Fruit fly (Drosophila melanogaster): Measurements from ENCODE around the gene CG14013.

CG14013 gene

dm6 chr2L:5553750-5554149 is at the start of gene CG14013, which contains the start of gene CG14017:
Gene CG14013 (minus strand): TSS chr2L:5553850.
Gene CG14017 (plus strand): TSS chr2L:5553897.
- no peak for TF ChIP-seq CG10348 (GFP tag; IDR thresholded peaks at IDR 0.05)
- TF ChIP-seq CG14655 (GFP tag; optimal IDR thresholded peaks at IDR 0.05): no peak
- no peak for TF ChIP-seq CG15710 (tag; optimal IDR thresholded peaks at IDR 0.05)
- TF ChIP-seq CG17806 (tag; optimal IDR thresholded peaks at IDR 0.05): no peak
- TF ChIP-seq CG12605 (GFP tag; IDR thresholded peaks at IDR 0.05): no peak
- no peak for TF ChIP-seq CG8159 (tag; optimal IDR thresholded peaks at IDR 0.05)
- no peak for TF ChIP-seq CG4496 (GFP tag; IDR thresholded peaks at IDR 0.05)
- TF ChIP-seq Pif1A (GFP tag; optimal IDR thresholded peaks at IDR 0.05): no peak
- no peak for TF ChIP-seq CG13204 (GFP tag; optimal IDR thresholded peaks at IDR 0.05)
- no peak for TF ChIP-seq Pif1B (GFP tag; optimal IDR thresholded peaks at IDR 0.05)

dm6 chr2L:5596533-5596932 is 42.9 kb upstream of the CG14013 start, which contains the start of gene CG18266:
Gene CG18266 (plus strand): TSS chr2L:5596833.
- TF ChIP-seq CG10348 (GFP tag; IDR thresholded peaks at IDR 0.05): no peak
- TF ChIP-seq Ets98B (GFP tag; IDR thresholded peaks at IDR 0.05): no peak
- no peak for TF ChIP-seq Pif1A (GFP tag; optimal IDR thresholded peaks at IDR 0.05)
- TF ChIP-seq CG14655 (GFP tag; optimal IDR thresholded peaks at IDR 0.05): no peak
- no peak for TF ChIP-seq CG32121 (GFP tag; IDR thresholded peaks at IDR 0.05)
- no peak for TF ChIP-seq CG17806 (tag; optimal IDR thresholded peaks at IDR 0.05)
- no peak for TF ChIP-seq CG9948 (tag; optimal IDR thresholded peaks at IDR 0.05)
- no peak for TF ChIP-seq CG4496 (GFP tag; IDR thresholded peaks at IDR 0.05)
- TF ChIP-seq Pif1B (GFP tag; optimal IDR thresholded peaks at IDR 0.05): no peak
- no peak for TF ChIP-seq rn (GFP tag; IDR thresholded peaks at IDR 0.05)

DNA sequence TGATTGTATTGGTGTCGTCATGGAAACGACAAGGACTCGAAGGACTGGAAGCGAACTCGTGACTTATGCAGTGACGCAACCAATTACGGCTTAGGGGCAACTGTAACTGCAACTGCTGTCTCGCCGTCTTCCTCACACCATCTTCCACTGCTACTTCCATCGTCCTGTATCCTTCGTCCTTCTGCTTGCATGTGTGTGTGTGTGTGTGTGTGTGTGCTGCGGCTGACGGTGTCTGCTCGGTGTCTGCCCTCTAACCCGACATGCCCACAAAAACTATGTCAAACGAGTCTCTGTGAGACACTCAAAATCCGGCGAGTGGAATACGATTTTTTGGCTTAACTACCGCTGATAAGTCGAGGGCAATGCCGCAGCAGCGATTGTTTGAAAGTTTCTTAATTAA is 40.2 kb upstream of the CG14013 start:
- TF ChIP-seq CG4496 (GFP tag; IDR thresholded peaks at IDR 0.05) (no peak), Ets98B (GFP tag; IDR thresholded peaks at IDR 0.05) (no peak)

DNA sequence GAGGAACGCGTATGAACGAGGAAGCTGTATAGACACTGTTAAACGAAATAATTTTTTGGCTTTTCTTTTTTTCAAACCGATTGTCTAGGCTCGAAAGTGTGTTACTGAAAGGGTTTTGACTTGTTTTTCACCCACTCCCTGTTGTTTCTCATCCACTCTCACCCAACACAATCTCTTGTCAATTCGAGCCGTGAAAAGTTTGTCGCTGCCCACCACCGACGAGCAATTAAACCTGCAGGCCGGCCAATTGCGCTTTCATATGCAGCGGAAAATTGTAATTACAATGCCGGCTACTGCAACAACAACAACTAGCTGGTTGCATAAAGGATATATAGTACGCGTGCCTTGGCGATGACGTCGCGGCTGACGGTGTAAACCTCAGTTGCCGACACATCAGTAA is 34.7 kb upstream of the CG14013 start, which contains the start of gene CG7251:
TSS of gene CG7251 (minus strand) at position 101 of the 400 bp plus-strand sequence.
- no peak for TF ChIP-seq rn (GFP tag; IDR thresholded peaks at IDR 0.05)
- no peak for TF ChIP-seq EcR (GFP tag; optimal IDR thresholded peaks at IDR 0.05)
- no peak for TF ChIP-seq Ets98B (GFP tag; IDR thresholded peaks at IDR 0.05)
- TF ChIP-seq CG32121 (GFP tag; IDR thresholded peaks at IDR 0.05): no peak
- TF ChIP-seq Pif1B (GFP tag; optimal IDR thresholded peaks at IDR 0.05): no peak
- TF ChIP-seq CG17806 (tag; optimal IDR thresholded peaks at IDR 0.05): no peak
- no peak for TF ChIP-seq CG14655 (GFP tag; optimal IDR thresholded peaks at IDR 0.05)
- TF ChIP-seq CG10348 (GFP tag; IDR thresholded peaks at IDR 0.05): no peak
- no peak for TF ChIP-seq CG12605 (GFP tag; IDR thresholded peaks at IDR 0.05)
- no peak for TF ChIP-seq Pif1A (GFP tag; optimal IDR thresholded peaks at IDR 0.05)

- TF ChIP-seq Pif1A (GFP tag; optimal IDR thresholded peaks at IDR 0.05) (no peak), CG14655 (GFP tag; optimal IDR thresholded peaks at IDR 0.05) (no peak), Ets98B (GFP tag; IDR thresholded peaks at IDR 0.05) (no peak), Snoo (tag; optimal IDR thresholded peaks at IDR 0.05) (no peak), CG9948 (tag; optimal IDR thresholded peaks at IDR 0.05) (no peak), CG17806 (tag; optimal IDR thresholded peaks at IDR 0.05) (no peak), CG34367 (tag; optimal IDR thresholded peaks at IDR 0.05) (no peak), EcR (GFP tag; optimal IDR thresholded peaks at IDR 0.05) (no peak), rn (GFP tag; IDR thresholded peaks at IDR 0.05) (no peak), CG10348 (GFP tag; IDR thresholded peaks at IDR 0.05) (no peak), CG32121 (GFP tag; IDR thresholded peaks at IDR 0.05) (no peak), fd96Ca (GFP tag; IDR thresholded peaks at IDR 0.05) (no peak), CG4496 (GFP tag; IDR thresholded peaks at IDR 0.05) (no peak), CG13204 (GFP tag; optimal IDR thresholded peaks at IDR 0.05) (no peak), CG12605 (GFP tag; IDR thresholded peaks at IDR 0.05) (no peak), CG8301 (tag; optimal IDR thresholded peaks at IDR 0.05) (no peak), D1 (tag; optimal IDR thresholded peaks at IDR 0.05) (no peak), Pif1B (GFP tag; optimal IDR thresholded peaks at IDR 0.05) (no peak)
Observed at dm6 chr2L:5581016-5581415, 27.4 kb upstream of the CG14013 start, which contains the start of gene CG14011. Gene CG14011 (minus strand): TSS chr2L:5581116.

- peak; percentile 48 for TF ChIP-seq CG14655 (GFP tag; optimal IDR thresholded peaks at IDR 0.05)
- TF ChIP-seq CG15710 (tag; optimal IDR thresholded peaks at IDR 0.05): peak; percentile 57
- no peak for TF ChIP-seq rn (GFP tag; IDR thresholded peaks at IDR 0.05)
- no peak for TF ChIP-seq CG17806 (tag; optimal IDR thresholded peaks at IDR 0.05)
- peak; percentile 26 for TF ChIP-seq Pif1B (GFP tag; optimal IDR thresholded peaks at IDR 0.05)
- peak; percentile 49; the same call in 2 of the 3 replicates for TF ChIP-seq fd96Ca (GFP tag; IDR thresholded peaks at IDR 0.05)
- no peak for TF ChIP-seq CG32121 (GFP tag; IDR thresholded peaks at IDR 0.05)
- no peak for TF ChIP-seq CG4496 (GFP tag; IDR thresholded peaks at IDR 0.05)
- TF ChIP-seq CG8159 (tag; optimal IDR thresholded peaks at IDR 0.05): peak; percentile 62
- no peak for TF ChIP-seq CG10348 (GFP tag; IDR thresholded peaks at IDR 0.05)
- TF ChIP-seq Ets98B (GFP tag; IDR thresholded peaks at IDR 0.05): peak; percentile 43; the same call in 1 of the 2 replicates
- no peak for TF ChIP-seq CG9948 (tag; optimal IDR thresholded peaks at IDR 0.05)
- no peak for TF ChIP-seq Snoo (tag; optimal IDR thresholded peaks at IDR 0.05)
- no peak for TF ChIP-seq EcR (GFP tag; optimal IDR thresholded peaks at IDR 0.05)
- TF ChIP-seq CG8301 (tag; optimal IDR thresholded peaks at IDR 0.05): no peak
- TF ChIP-seq CG34367 (tag; optimal IDR thresholded peaks at IDR 0.05): no peak
- no peak for TF ChIP-seq D1 (tag; optimal IDR thresholded peaks at IDR 0.05)
- TF ChIP-seq Pif1A (GFP tag; optimal IDR thresholded peaks at IDR 0.05): peak; percentile 30
- no peak for TF ChIP-seq CG12605 (GFP tag; IDR thresholded peaks at IDR 0.05)
- no peak for TF ChIP-seq CG13204 (GFP tag; optimal IDR thresholded peaks at IDR 0.05)
- no peak for TF ChIP-seq gl (tag; optimal IDR thresholded peaks at IDR 0.05)
Observed at dm6 chr2L:5569503-5569902, 15.9 kb upstream of the CG14013 start.

All from whole organism, pupa.